4 fruit fly cellular contexts compared by ENCODE assay signal in genomic region chr2L:7452093-7452492, dm6.
TF ChIP-seq lines count a peak whose summit lies in the region.

No protein-coding gene starts in this region.

- no peak for TF ChIP-seq CTCF in whole organism, embryonic (GFP tag; optimal IDR thresholded peaks at IDR 0.05; lab: Kevin White, UChicago)

TF ChIP-seq in whole organism, adult, 20 proteins besides CTCF, POLR2A, EP300 and RAD21:
- no peak for TF ChIP-seq CG7045 (GFP tag; optimal IDR thresholded peaks at IDR 0.05; lab: Kevin White, UChicago)
- peak; percentile 4 for TF ChIP-seq Hr96 (GFP tag; optimal IDR thresholded peaks at IDR 0.05; lab: Kevin White, UChicago)

TF ChIP-seq in whole organism, embryonic, 481 proteins besides CTCF, POLR2A, EP300 and RAD21 (continues in another document):
- TF ChIP-seq CG6791 (GFP tag; IDR thresholded peaks at IDR 0.05; lab: Robert Waterston, UW; ENCODE audit: partially characterized antibody) (peak; percentile 73), Nf-YA (GFP tag; IDR thresholded peaks at IDR 0.05; lab: Robert Waterston, UW) (no peak), CG34422 (GFP tag; IDR thresholded peaks at IDR 0.05; lab: Robert Waterston, UW) (0 out of 3 replicates have a peak, but pooled peaks have one; percentile 35), Lpt (GFP tag; optimal IDR thresholded peaks at IDR 0.05; lab: Kevin White, UChicago) (no peak), CG12769 (tag; optimal IDR thresholded peaks at IDR 0.05; lab: Kevin White, UChicago) (no peak), CG11398 (GFP tag; optimal IDR thresholded peaks at IDR 0.05; lab: Kevin White, UChicago) (no peak), CG8290 (GFP tag; optimal IDR thresholded peaks at IDR 0.05; lab: Kevin White, UChicago) (no peak), CG8290 (tag; optimal IDR thresholded peaks at IDR 0.05; lab: Kevin White, UChicago) (no peak), CG9437 (GFP tag; optimal IDR thresholded peaks at IDR 0.05; lab: Kevin White, UChicago) (peak; percentile 99), CG3163 (GFP tag; optimal IDR thresholded peaks at IDR 0.05; lab: Kevin White, UChicago) (no peak), CG18011 (GFP tag; optimal IDR thresholded peaks at IDR 0.05; lab: Kevin White, UChicago) (peak; percentile 97), Hmr (GFP tag; optimal IDR thresholded peaks at IDR 0.05; lab: Kevin White, UChicago) (no peak), Dp (GFP tag; optimal IDR thresholded peaks at IDR 0.05; lab: Kevin White, UChicago) (peak; percentile 75), Spps (tag; optimal IDR thresholded peaks at IDR 0.05; lab: Kevin White, UChicago) (no peak), insv (GFP tag; optimal IDR thresholded peaks at IDR 0.05; lab: Kevin White, UChicago) (no peak), stwl (tag; optimal IDR thresholded peaks at IDR 0.05; lab: Kevin White, UChicago) (peak; percentile 97), CG17385 (GFP tag; optimal IDR thresholded peaks at IDR 0.05; lab: Kevin White, UChicago) (no peak), repo (GFP tag; optimal IDR thresholded peaks at IDR 0.05; lab: Kevin White, UChicago) (no peak), Lhr (GFP tag; optimal IDR thresholded peaks at IDR 0.05; lab: Kevin White, UChicago) (peak; percentile 9), CG10267 (tag; optimal IDR thresholded peaks at IDR 0.05; lab: Kevin White, UChicago) (no peak), CG13296 (GFP tag; optimal IDR thresholded peaks at IDR 0.05; lab: Kevin White, UChicago) (no peak), otp (GFP tag; IDR thresholded peaks at IDR 0.05; lab: Robert Waterston, UW) (0 out of 3 replicates have a peak, but pooled peaks have one; percentile 36), oc (tag; optimal IDR thresholded peaks at IDR 0.05; lab: Kevin White, UChicago) (no peak), Myb (GFP tag; optimal IDR thresholded peaks at IDR 0.05; lab: Kevin White, UChicago) (peak; percentile 71), Sry-δ (GFP tag; optimal IDR thresholded peaks at IDR 0.05; lab: Kevin White, UChicago) (no peak), CG14441 (GFP tag; IDR thresholded peaks at IDR 0.05; lab: Robert Waterston, UW) (peak; percentile 20; the same call in 1 of the 2 replicates), cas (GFP tag; IDR thresholded peaks at IDR 0.05; lab: Robert Waterston, UW) (no peak), gcm2 (GFP tag; optimal IDR thresholded peaks at IDR 0.05; lab: Kevin White, UChicago) (no peak), yki (optimal IDR thresholded peaks at IDR 0.05; lab: Kevin White, UChicago) (no peak), MBD-R2 (GFP tag; IDR thresholded peaks at IDR 0.05; lab: Robert Waterston, UW) (0 out of 2 replicates have a peak, but pooled peaks have one; percentile 47)

TF ChIP-seq in whole organism, pupa, 21 proteins besides CTCF, POLR2A, EP300 and RAD21:
- TF ChIP-seq D1 (tag; optimal IDR thresholded peaks at IDR 0.05; lab: Kevin White, UChicago) = peak; percentile 1
- TF ChIP-seq Pif1A (GFP tag; optimal IDR thresholded peaks at IDR 0.05; lab: Kevin White, UChicago) = no peak

TF ChIP-seq in whole organism, wandering third instar larva, 38 proteins besides CTCF, POLR2A, EP300 and RAD21:
- TF ChIP-seq ey (GFP tag; optimal IDR thresholded peaks at IDR 0.05; lab: Kevin White, UChicago) = no peak
- TF ChIP-seq Mio (GFP tag; optimal IDR thresholded peaks at IDR 0.05; lab: Kevin White, UChicago) = no peak
- peak; percentile 65 for TF ChIP-seq Vsx2 (GFP tag; optimal IDR thresholded peaks at IDR 0.05; lab: Kevin White, UChicago; ENCODE audit: partially characterized antibody)
- no peak for TF ChIP-seq fru (GFP tag; optimal IDR thresholded peaks at IDR 0.05; lab: Kevin White, UChicago)
- TF ChIP-seq dl (GFP tag; optimal IDR thresholded peaks at IDR 0.05; lab: Kevin White, UChicago; ENCODE audit: insufficient read depth in 1 of 2, partially characterized antibody in 2 of 2) = peak; percentile 56 to 69
- TF ChIP-seq tai (GFP tag; optimal IDR thresholded peaks at IDR 0.05; lab: Kevin White, UChicago) = no peak
- TF ChIP-seq Dif (GFP tag; optimal IDR thresholded peaks at IDR 0.05; lab: Kevin White, UChicago; ENCODE audit: partially characterized antibody) = peak; percentile 77
- no peak for TF ChIP-seq Sp1 (GFP tag; optimal IDR thresholded peaks at IDR 0.05; lab: Kevin White, UChicago)
- TF ChIP-seq CG32264 (GFP tag; optimal IDR thresholded peaks at IDR 0.05; lab: Kevin White, UChicago) = no peak
- TF ChIP-seq lola (GFP tag; optimal IDR thresholded peaks at IDR 0.05; lab: Kevin White, UChicago) = no peak
- TF ChIP-seq Abd-B (GFP tag; optimal IDR thresholded peaks at IDR 0.05; lab: Kevin White, UChicago) = no peak
